Worm (Caenorhabditis elegans): Measurements from ENCODE around the gene nas-17.

- no peak for TF ChIP-seq pqm-1 (tag; optimal IDR thresholded peaks at IDR 0.05)
- no peak for TF ChIP-seq odd-2 (tag; optimal IDR thresholded peaks at IDR 0.05)
- no peak for TF ChIP-seq F13H6.1 (tag; optimal IDR thresholded peaks at IDR 0.05)
- no peak for TF ChIP-seq hlh-6 (tag; optimal IDR thresholded peaks at IDR 0.05)
- no peak for TF ChIP-seq hlh-13 (GFP tag; optimal IDR thresholded peaks at IDR 0.05)
- no peak for TF ChIP-seq pha-4 (tag; optimal IDR thresholded peaks at IDR 0.05)
These were observed 39.7 kb downstream of the nas-17 start, which contains the start of gene dmsr-1 for ce11 chrV:11438464-11438863.

All from whole organism, late embryonic.